Worm (Caenorhabditis elegans) whole organism, young adult: ENCODE measurements around the gene srxa-10.

ENCODE experiments used
- B0019.2 ChIP-seq: fragments of 200-800 bp; sonication (Bioruptor generic); conservative IDR thresholded peaks from 2 replicates; pipeline ENCODE4 v1.3.6; 2022; ENCODE audit warnings: missing genetic modification reagents, missing genetic modification characterization, missing compliant biosample characterization
- B0261.1 ChIP-seq: sonication (generic microtip); optimal IDR thresholded peaks from 2 replicates; lab custom pipeline; 2016; ENCODE audit warnings: mild to moderate bottlenecking, missing genetic modification characterization, moderate library complexity, missing compliant biosample characterization
- C06A6.2 ChIP-seq: fragments of 200-800 bp; sonication (Bioruptor generic); conservative IDR thresholded peaks from 2 replicates; pipeline ENCODE4 v1.3.6; 2022; ENCODE audit warnings: missing genetic modification characterization, missing compliant biosample characterization
- D2030.7 ChIP-seq: fragments of 200-800 bp; sonication (Bioruptor generic); IDR thresholded peaks from 2 replicates; pipeline ENCODE4 v1.3.6; 2022; ENCODE audit warnings: missing genetic modification reagents, missing genetic modification characterization, missing compliant biosample characterization
- F10E7.11 ChIP-seq: sonication (generic microtip); optimal IDR thresholded peaks from 2 replicates; lab custom pipeline; 2017; ENCODE audit warnings: mild to moderate bottlenecking, missing genetic modification characterization, moderate library complexity, missing compliant biosample characterization
- F23B12.7 ChIP-seq: sonication (generic microtip); optimal IDR thresholded peaks from 2 replicates; lab custom pipeline; 2017; ENCODE audit warnings: missing genetic modification characterization, mild to moderate bottlenecking, missing compliant biosample characterization, antibody characterized with exemption, moderate library complexity; ENCODE audit not compliant: insufficient read depth
- F39B2.1 ChIP-seq: fragments of 200-800 bp; sonication (Bioruptor generic); IDR thresholded peaks from 2 replicates; pipeline ENCODE4 v1.3.6; 2022; ENCODE audit warnings: missing genetic modification reagents, missing genetic modification characterization, missing compliant biosample characterization
- F49E8.2 ChIP-seq: sonication (generic microtip); optimal IDR thresholded peaks from 3 replicates; lab custom pipeline; 2017; ENCODE audit warnings: missing genetic modification characterization, mild to moderate bottlenecking, missing compliant biosample characterization, antibody characterized with exemption, moderate library complexity; ENCODE audit not compliant: insufficient read depth
- F55B11.4 ChIP-seq: sonication (generic microtip); optimal IDR thresholded peaks from 2 replicates; lab custom pipeline; 2016; ENCODE audit warnings: missing compliant biosample characterization, missing genetic modification characterization, borderline replicate concordance; ENCODE audit not compliant: insufficient read depth
- F57C9.4 ChIP-seq: sonication (generic microtip); optimal IDR thresholded peaks from 2 replicates; lab custom pipeline; 2017; ENCODE audit warnings: mild to moderate bottlenecking, missing genetic modification characterization, missing compliant biosample characterization
- Y53F4B.3 ChIP-seq: fragments of 200-800 bp; sonication (Bioruptor generic); IDR thresholded peaks from 2 replicates; pipeline ENCODE4 v1.3.6; 2022; ENCODE audit warnings: missing genetic modification reagents, missing genetic modification characterization, missing compliant biosample characterization
- Y95B8A.8 ChIP-seq: fragments of 200-800 bp; sonication (Bioruptor generic); IDR thresholded peaks from 2 replicates; pipeline ENCODE4 v1.3.6; 2022; ENCODE audit warnings: missing genetic modification reagents, missing genetic modification characterization, missing compliant biosample characterization
- ama-1 ChIP-seq, 3 experiments: fragments of 150-350 bp in 1 of 3; sonication (generic microtip) in 2 of 3; optimal IDR thresholded peaks; 2 replicates each; lab custom pipeline; 2014 to 2018; ENCODE audit warnings: missing biosample characterization in 2 of 3, missing genetic modification characterization in 2 of 3, missing genetic modification reagents in 2 of 3
- aptf-3 ChIP-seq: fragments of 200-800 bp; sonication (Bioruptor generic); IDR thresholded peaks from 2 replicates; pipeline ENCODE4 v1.3.6; 2022; ENCODE audit warnings: missing genetic modification characterization, missing compliant biosample characterization
- atf-7 ChIP-seq: sonication (generic microtip); optimal IDR thresholded peaks from 2 replicates; lab custom pipeline; 2017; ENCODE audit warnings: mild to moderate bottlenecking, missing genetic modification characterization, missing compliant biosample characterization
- attf-5 ChIP-seq: fragments of 200-800 bp; sonication (Bioruptor generic); optimal IDR thresholded peaks from 2 replicates; lab custom pipeline; 2018; ENCODE audit warnings: mild to moderate bottlenecking, missing genetic modification characterization, missing compliant biosample characterization
- attf-6 ChIP-seq: fragments of 200-800 bp; sonication (Bioruptor generic); IDR thresholded peaks from 2 replicates; pipeline ENCODE4 v1.3.6; 2022; ENCODE audit warnings: missing genetic modification reagents, missing genetic modification characterization, missing compliant biosample characterization
- ceh-91 ChIP-seq: fragments of 200-800 bp; sonication (Bioruptor generic); IDR thresholded peaks from 2 replicates; pipeline ENCODE4 v1.3.6; 2022; ENCODE audit warnings: missing genetic modification reagents, missing genetic modification characterization, missing compliant biosample characterization
- chd-7 ChIP-seq: sonication (generic microtip); optimal IDR thresholded peaks from 2 replicates; lab custom pipeline; 2016; ENCODE audit warnings: mild to moderate bottlenecking, missing genetic modification characterization, moderate library complexity, missing compliant biosample characterization
- gei-17 ChIP-seq: fragments of 200-800 bp; sonication (Bioruptor generic); optimal IDR thresholded peaks from 2 replicates; lab custom pipeline; 2018; ENCODE audit warnings: mild to moderate bottlenecking, missing genetic modification characterization, missing compliant biosample characterization
- hmg-1.2 ChIP-seq: fragments of 200-800 bp; sonication (Bioruptor generic); IDR thresholded peaks from 2 replicates; pipeline ENCODE4 v1.3.6; 2022; ENCODE audit warnings: missing genetic modification reagents, missing genetic modification characterization, missing compliant biosample characterization
- let-526 ChIP-seq: fragments of 200-800 bp; sonication (Bioruptor generic); IDR thresholded peaks from 2 replicates; pipeline ENCODE4 v1.3.6; 2022; ENCODE audit warnings: missing genetic modification reagents, missing genetic modification characterization, missing compliant biosample characterization
- lin-35 ChIP-seq, 3 experiments: fragments of 150-350 bp in 2 of 3; sonication (generic microtip) in 1 of 3; optimal IDR thresholded peaks; 2 replicates each; lab custom pipeline; 2014 to 2018; ENCODE audit warnings: missing biosample characterization in 3 of 3, missing genetic modification characterization in 3 of 3, missing genetic modification reagents in 3 of 3
- lir-1 ChIP-seq: fragments of 200-800 bp; sonication (Bioruptor generic); conservative IDR thresholded peaks from 2 replicates; pipeline ENCODE4 v1.3.6; 2022; ENCODE audit warnings: missing genetic modification reagents, missing genetic modification characterization, missing compliant biosample characterization
- lsl-1 ChIP-seq: fragments of 200-800 bp; sonication (Bioruptor generic); optimal IDR thresholded peaks from 2 replicates; lab custom pipeline; 2018; ENCODE audit warnings: mild to moderate bottlenecking, missing genetic modification characterization, moderate library complexity, missing compliant biosample characterization
- madf-6 ChIP-seq: fragments of 200-800 bp; sonication (Bioruptor generic); IDR thresholded peaks from 2 replicates; pipeline ENCODE4 v1.3.6; 2022; ENCODE audit warnings: missing genetic modification reagents, missing genetic modification characterization, missing compliant biosample characterization
- madf-8 ChIP-seq: fragments of 200-800 bp; sonication (Bioruptor generic); conservative IDR thresholded peaks from 2 replicates; pipeline ENCODE4 v1.3.6; 2022; ENCODE audit warnings: missing genetic modification reagents, missing genetic modification characterization, missing compliant biosample characterization
- mcd-1 ChIP-seq: fragments of 200-800 bp; sonication (Bioruptor generic); IDR thresholded peaks from 2 replicates; pipeline ENCODE4 v1.3.6; 2022; ENCODE audit warnings: missing genetic modification reagents, missing genetic modification characterization, missing compliant biosample characterization
- nfya-1 ChIP-seq: sonication (generic microtip); optimal IDR thresholded peaks from 2 replicates; lab custom pipeline; 2017; ENCODE audit warnings: antibody characterized with exemption, missing compliant biosample characterization, missing genetic modification characterization, borderline replicate concordance; ENCODE audit not compliant: insufficient read depth
- nfya-2 ChIP-seq: fragments of 200-800 bp; sonication (Bioruptor generic); IDR thresholded peaks from 2 replicates; pipeline ENCODE4 v1.3.6; 2022; ENCODE audit warnings: missing genetic modification reagents, missing genetic modification characterization, missing compliant biosample characterization
- nhr-120 ChIP-seq: fragments of 200-800 bp; sonication (Bioruptor generic); IDR thresholded peaks from 2 replicates; pipeline ENCODE4 v1.3.6; 2022; ENCODE audit warnings: missing genetic modification characterization, missing compliant biosample characterization
- nhr-179 ChIP-seq: sonication (generic microtip); optimal IDR thresholded peaks from 2 replicates; lab custom pipeline; 2016; ENCODE audit warnings: mild to moderate bottlenecking, missing genetic modification characterization, missing compliant biosample characterization
- nhr-80 ChIP-seq: sonication (generic microtip); optimal IDR thresholded peaks from 2 replicates; lab custom pipeline; 2016; ENCODE audit warnings: missing genetic modification characterization, missing compliant biosample characterization
- rec-8 ChIP-seq, 2 experiments: sonication (generic microtip); optimal IDR thresholded peaks; 2 replicates each; lab custom pipeline; 2016; ENCODE audit warnings: mild to moderate bottlenecking in 2 of 2, missing genetic modification characterization in 2 of 2, missing genetic modification reagents in 2 of 2, missing genotype in 2 of 2, missing biosample characterization in 1 of 2, missing compliant biosample characterization in 1 of 2, moderate library complexity in 1 of 2
- sea-2 ChIP-seq: fragments of 200-800 bp; sonication (Bioruptor generic); IDR thresholded peaks from 2 replicates; pipeline ENCODE4 v1.3.6; 2022; ENCODE audit warnings: missing genetic modification characterization, missing compliant biosample characterization
- snpc-1.1 ChIP-seq: sonication (generic microtip); optimal IDR thresholded peaks from 2 replicates; lab custom pipeline; 2017; ENCODE audit warnings: missing genetic modification characterization, mild to moderate bottlenecking, missing compliant biosample characterization, antibody characterized with exemption, moderate library complexity, missing genotype, missing genetic modification reagents; ENCODE audit not compliant: insufficient read depth
- snpc-4 ChIP-seq, 5 experiments: fragments of 150-350 bp in 1 of 5; sonication (generic microtip) in 4 of 5; optimal IDR thresholded peaks; 2 replicates each; lab custom pipeline; 2014 to 2018; ENCODE audit warnings: missing genetic modification characterization in 5 of 5, missing biosample characterization in 3 of 5, antibody characterized with exemption in 2 of 5, mild to moderate bottlenecking in 2 of 5, missing compliant biosample characterization in 2 of 5, missing genotype in 2 of 5, moderate library complexity in 2 of 5, missing genetic modification reagents in 1 of 5
- somi-1 ChIP-seq: fragments of 200-800 bp; sonication (Bioruptor generic); optimal IDR thresholded peaks from 2 replicates; lab custom pipeline; 2018; ENCODE audit warnings: mild to moderate bottlenecking, missing genetic modification characterization, missing compliant biosample characterization
- sptf-2 ChIP-seq: fragments of 200-800 bp; sonication (Bioruptor generic); optimal IDR thresholded peaks from 2 replicates; lab custom pipeline; 2018; ENCODE audit warnings: mild to moderate bottlenecking, missing genetic modification characterization, missing compliant biosample characterization
- tbx-9 ChIP-seq: sonication (generic microtip); optimal IDR thresholded peaks from 2 replicates; lab custom pipeline; 2016; ENCODE audit warnings: borderline replicate concordance, missing genetic modification characterization, inconsistent platforms, missing compliant biosample characterization
- unc-130 ChIP-seq: sonication (generic microtip); optimal IDR thresholded peaks from 2 replicates; lab custom pipeline; 2016; ENCODE audit warnings: missing genetic modification reagents, missing genetic modification characterization, missing compliant biosample characterization
- xnd-1 ChIP-seq: sonication (generic microtip); optimal IDR thresholded peaks from 2 replicates; lab custom pipeline; 2016; ENCODE audit warnings: missing genotype, missing genetic modification reagents, missing genetic modification characterization, missing compliant biosample characterization
- ztf-18 ChIP-seq: sonication (generic microtip); optimal IDR thresholded peaks from 2 replicates; lab custom pipeline; 2016; ENCODE audit warnings: missing genotype, mild to moderate bottlenecking, missing genetic modification characterization, missing compliant biosample characterization
- ztf-26 ChIP-seq: sonication (generic microtip); optimal IDR thresholded peaks from 2 replicates; lab custom pipeline; 2017; ENCODE audit warnings: missing genetic modification characterization, missing compliant biosample characterization
- ztf-3 ChIP-seq: fragments of 200-800 bp; sonication (Bioruptor generic); optimal IDR thresholded peaks from 2 replicates; lab custom pipeline; 2018; ENCODE audit warnings: mild to moderate bottlenecking, missing genetic modification characterization, missing compliant biosample characterization

Gene srxa-10

DNA sequence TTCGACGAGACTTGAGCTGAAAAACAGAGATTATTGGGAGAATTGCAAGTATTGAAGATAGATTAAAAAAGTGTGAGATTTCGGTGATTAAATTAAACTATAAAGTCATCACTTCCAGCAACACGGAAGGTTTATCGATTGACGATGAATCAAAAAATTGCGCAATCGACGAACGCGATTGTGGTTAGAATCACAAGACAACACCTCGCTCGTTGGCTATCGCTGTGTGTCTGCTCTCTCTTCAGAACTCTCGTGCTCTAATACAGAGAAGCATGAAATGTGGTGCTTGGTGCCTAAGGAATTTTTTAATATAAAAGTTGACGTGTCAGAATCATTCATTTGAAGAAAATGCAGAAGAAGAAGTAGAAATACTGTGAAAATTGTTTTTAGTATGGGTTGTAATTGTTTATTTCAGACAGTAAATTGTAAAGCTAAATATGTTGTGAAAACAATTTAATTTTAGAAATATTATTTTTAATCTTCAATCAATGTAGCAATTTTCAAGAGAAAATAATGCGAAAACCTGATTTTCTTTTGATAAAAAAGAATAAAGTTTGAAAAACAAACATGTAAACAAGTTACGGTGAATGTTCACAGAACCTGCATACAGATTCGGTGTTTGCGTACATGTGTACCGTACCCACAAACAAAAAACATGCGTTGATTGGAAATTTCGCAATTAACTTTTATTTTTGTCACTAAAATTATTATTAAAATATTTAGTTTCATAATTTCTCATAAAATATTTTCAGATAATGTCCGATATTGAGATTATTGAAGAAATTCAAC, 31.0 kb upstream of the srxa-10 start, which contains the start of the genes ZK632.10 and ZK632.11:
TSS of gene ZK632.10 (minus strand) at position 560 of the 789 bp plus-strand sequence.
TSS of gene ZK632.11 (plus strand) at position 753 of the 789 bp plus-strand sequence.
- TF ChIP-seq let-526 (GFP tag; lab: Robert Waterston, UW) (no peak), D2030.7 (peak; percentile 33; the same call in 1 of the 2 replicates), C06A6.2 (GFP tag; lab: Robert Waterston, UW) (no peak), gei-17 (GFP tag; lab: Kevin White, UChicago) (no peak), B0261.1 (tag; lab: Kevin White, UChicago) (no peak), rec-8 (tag; optimal IDR thresholded peaks at IDR 0.05; lab: Kevin White, UChicago) (no peak), madf-8 (no peak), hmg-1.2 (GFP tag; lab: Robert Waterston, UW) (peak; percentile 44; the same call in 1 of the 2 replicates), nfya-1 (tag; lab: Kevin White, UChicago) (no peak), F23B12.7 (tag; lab: Kevin White, UChicago) (peak; percentile 73), snpc-1.1 (tag; lab: Kevin White, UChicago) (no peak), sea-2 (GFP tag; lab: Robert Waterston, UW) (no peak), ztf-18 (tag; lab: Kevin White, UChicago) (no peak), atf-7 (tag; lab: Kevin White, UChicago) (no peak), lin-35 (GFP tag; optimal IDR thresholded peaks at IDR 0.05; lab: Kevin White, UChicago) (no peak), mcd-1 (GFP tag; lab: Robert Waterston, UW) (no peak), F57C9.4 (tag; lab: Kevin White, UChicago) (no peak), F10E7.11 (tag; lab: Kevin White, UChicago) (no peak), madf-6 (peak; percentile 29; the same call in 1 of the 2 replicates), ceh-91 (GFP tag; lab: Robert Waterston, UW) (peak; percentile 53), xnd-1 (tag; lab: Kevin White, UChicago) (no peak), snpc-4 (GFP tag; optimal IDR thresholded peaks at IDR 0.05; lab: Kevin White, UChicago) (no peak), snpc-4 (tag; optimal IDR thresholded peaks at IDR 0.05; lab: Kevin White, UChicago) (peak in 2 of 4 experiments; percentile 16 to 42), F55B11.4 (tag; lab: Kevin White, UChicago) (no peak), Y53F4B.3 (GFP tag; lab: Robert Waterston, UW) (no peak), B0019.2 (GFP tag; lab: Robert Waterston, UW) (no peak), ama-1 (optimal IDR thresholded peaks at IDR 0.05; lab: Kevin White, UChicago) (no peak), ama-1 (GFP tag; optimal IDR thresholded peaks at IDR 0.05; lab: Kevin White, UChicago) (no peak), nfya-2 (no peak), lsl-1 (GFP tag; lab: Kevin White, UChicago) (peak; percentile 83), attf-5 (GFP tag; lab: Kevin White, UChicago) (peak; percentile 17), unc-130 (no peak), tbx-9 (no peak), nhr-120 (GFP tag; lab: Robert Waterston, UW) (no peak), F39B2.1 (0 out of 2 replicates have a peak, but pooled peaks have one; percentile 31), chd-7 (tag; lab: Kevin White, UChicago) (no peak), F49E8.2 (tag; lab: Kevin White, UChicago) (peak; percentile 8), Y95B8A.8 (GFP tag; lab: Robert Waterston, UW) (no peak), ztf-26 (tag; lab: Kevin White, UChicago) (no peak), sptf-2 (GFP tag; lab: Kevin White, UChicago) (no peak), nhr-179 (tag; lab: Kevin White, UChicago) (no peak), lir-1 (GFP tag; lab: Robert Waterston, UW) (no peak), attf-6 (GFP tag; lab: Robert Waterston, UW) (no peak), somi-1 (GFP tag; lab: Kevin White, UChicago) (no peak), aptf-3 (GFP tag; lab: Robert Waterston, UW) (no peak), nhr-80 (tag; lab: Kevin White, UChicago) (peak; percentile 56), ztf-3 (GFP tag; lab: Kevin White, UChicago) (no peak)
